Worm (Caenorhabditis elegans) whole organism, late embryonic: ENCODE results near the gene bli-2.

Experiments used
- C38D4.7 ChIP-seq: fragments of 200-800 bp; sonication (Bioruptor generic); optimal IDR thresholded peaks from 2 replicates; lab custom pipeline; 2018; ENCODE audit warnings: mild to moderate bottlenecking, missing genetic modification characterization, moderate library complexity, missing compliant biosample characterization
- K02D7.2 ChIP-seq: sonication (generic microtip); optimal IDR thresholded peaks from 2 replicates; lab custom pipeline; 2017; ENCODE audit warnings: mild to moderate bottlenecking, missing genetic modification characterization, missing compliant biosample characterization
- K09A11.1 ChIP-seq: sonication (generic microtip); optimal IDR thresholded peaks from 2 replicates; lab custom pipeline; 2017; ENCODE audit warnings: antibody characterized with exemption, mild to moderate bottlenecking, missing genetic modification characterization, missing compliant biosample characterization; ENCODE audit not compliant: insufficient read depth
- T23F11.4 ChIP-seq: fragments of 200-800 bp; sonication (Bioruptor generic); optimal IDR thresholded peaks from 2 replicates; lab custom pipeline; 2018; ENCODE audit warnings: mild to moderate bottlenecking, missing genetic modification characterization, missing compliant biosample characterization
- Y22D7AL.16 ChIP-seq: sonication (generic microtip); optimal IDR thresholded peaks from 2 replicates; lab custom pipeline; 2016; ENCODE audit warnings: missing genetic modification characterization, missing compliant biosample characterization
- ahr-1 ChIP-seq: sonication (generic microtip); optimal IDR thresholded peaks from 2 replicates; lab custom pipeline; 2016; ENCODE audit warnings: missing genetic modification characterization, missing compliant biosample characterization
- ama-1 ChIP-seq: fragments of 150-350 bp; optimal IDR thresholded peaks from 2 replicates; lab custom pipeline; 2014
- ceh-14 ChIP-seq: sonication (generic microtip); optimal IDR thresholded peaks from 2 replicates; lab custom pipeline; 2016; ENCODE audit warnings: missing genotype, missing genetic modification characterization, missing compliant biosample characterization
- ceh-18 ChIP-seq: sonication (generic microtip); optimal IDR thresholded peaks from 2 replicates; lab custom pipeline; 2016; ENCODE audit warnings: missing genetic modification characterization, missing compliant biosample characterization
- ceh-19 ChIP-seq: fragments of 200-800 bp; sonication (Bioruptor generic); optimal IDR thresholded peaks from 2 replicates; lab custom pipeline; 2018; ENCODE audit warnings: mild to moderate bottlenecking, missing genetic modification characterization, missing compliant biosample characterization
- ceh-2 ChIP-seq: sonication (generic microtip); optimal IDR thresholded peaks from 2 replicates; lab custom pipeline; 2016; ENCODE audit warnings: missing genotype, missing genetic modification characterization, missing compliant biosample characterization
- ceh-22 ChIP-seq: sonication (generic microtip); optimal IDR thresholded peaks from 2 replicates; lab custom pipeline; 2017; ENCODE audit warnings: missing biosample characterization, missing genetic modification characterization
- ceh-30 ChIP-seq: fragments of 150-350 bp; optimal IDR thresholded peaks from 2 replicates; lab custom pipeline; 2014; ENCODE audit warnings: missing biosample characterization, missing genetic modification characterization
- ceh-31 ChIP-seq: sonication (generic microtip); optimal IDR thresholded peaks from 2 replicates; lab custom pipeline; 2016; ENCODE audit warnings: missing genetic modification characterization, missing compliant biosample characterization
- ceh-34 ChIP-seq: sonication (generic microtip); optimal IDR thresholded peaks from 2 replicates; lab custom pipeline; 2016; ENCODE audit warnings: mild to moderate bottlenecking, missing genetic modification characterization, missing compliant biosample characterization
- ceh-45 ChIP-seq: fragments of 200-800 bp; sonication (Bioruptor generic); IDR thresholded peaks from 2 replicates; pipeline ENCODE4 v1.3.6; 2022; ENCODE audit warnings: missing genetic modification reagents, missing genetic modification characterization, missing compliant biosample characterization
- ceh-48 ChIP-seq: sonication (generic microtip); optimal IDR thresholded peaks from 2 replicates; lab custom pipeline; 2016; ENCODE audit warnings: missing genetic modification characterization, inconsistent platforms, missing compliant biosample characterization
- dve-1 ChIP-seq: sonication (generic microtip); optimal IDR thresholded peaks from 2 replicates; lab custom pipeline; 2017; ENCODE audit warnings: antibody characterized with exemption, mild to moderate bottlenecking, missing genetic modification characterization, missing compliant biosample characterization
- elt-4 ChIP-seq: sonication (generic microtip); optimal IDR thresholded peaks from 2 replicates; lab custom pipeline; 2016; ENCODE audit warnings: missing genetic modification characterization, missing compliant biosample characterization
- ets-4 ChIP-seq: sonication (generic microtip); optimal IDR thresholded peaks from 2 replicates; lab custom pipeline; 2016; ENCODE audit warnings: missing genetic modification characterization, missing compliant biosample characterization
- eyg-1 ChIP-seq: sonication (generic microtip); optimal IDR thresholded peaks from 2 replicates; lab custom pipeline; 2016; ENCODE audit warnings: missing genotype, missing genetic modification characterization, missing compliant biosample characterization
- gmeb-2 ChIP-seq: sonication (generic microtip); optimal IDR thresholded peaks from 2 replicates; lab custom pipeline; 2016; ENCODE audit warnings: missing genetic modification characterization, inconsistent platforms, missing compliant biosample characterization
- hlh-30 ChIP-seq: sonication (generic microtip); optimal IDR thresholded peaks from 2 replicates; lab custom pipeline; 2017; ENCODE audit warnings: antibody characterized with exemption, missing genetic modification characterization, missing compliant biosample characterization; ENCODE audit not compliant: insufficient read depth
- hlh-8 ChIP-seq: sonication (generic microtip); optimal IDR thresholded peaks from 2 replicates; lab custom pipeline; 2016; ENCODE audit warnings: missing genotype, missing genetic modification characterization, missing compliant biosample characterization
- lin-11 ChIP-seq: fragments of 200-800 bp; sonication (Bioruptor generic); optimal IDR thresholded peaks from 2 replicates; lab custom pipeline; 2018; ENCODE audit warnings: mild to moderate bottlenecking, missing genetic modification characterization, missing compliant biosample characterization
- madf-2 ChIP-seq: sonication (generic microtip); optimal IDR thresholded peaks from 2 replicates; lab custom pipeline; 2017; ENCODE audit warnings: missing genetic modification characterization, missing compliant biosample characterization
- npax-4 ChIP-seq: sonication (generic microtip); optimal IDR thresholded peaks from 2 replicates; lab custom pipeline; 2016; ENCODE audit warnings: missing genetic modification characterization, missing compliant biosample characterization
- odd-2 ChIP-seq: sonication (generic microtip); optimal IDR thresholded peaks from 2 replicates; lab custom pipeline; 2017; ENCODE audit warnings: antibody characterized with exemption, mild to moderate bottlenecking, missing genetic modification characterization, missing compliant biosample characterization
- pat-9 ChIP-seq: fragments of 200-800 bp; sonication (Bioruptor generic); optimal IDR thresholded peaks from 2 replicates; lab custom pipeline; 2018; ENCODE audit warnings: mild to moderate bottlenecking, missing genetic modification characterization, moderate library complexity, missing compliant biosample characterization
- pax-1 ChIP-seq: fragments of 150-350 bp; optimal IDR thresholded peaks from 2 replicates; lab custom pipeline; 2014; ENCODE audit warnings: missing biosample characterization, missing genetic modification characterization
- pqm-1 ChIP-seq: sonication (generic microtip); optimal IDR thresholded peaks from 2 replicates; lab custom pipeline; 2016; ENCODE audit warnings: missing genetic modification characterization, missing compliant biosample characterization
- sdc-2 ChIP-seq: sonication (generic microtip); optimal IDR thresholded peaks from 2 replicates; lab custom pipeline; 2016; ENCODE audit warnings: missing genotype, missing genetic modification characterization, missing compliant biosample characterization
- sox-2 ChIP-seq: fragments of 200-800 bp; sonication (Bioruptor generic); IDR thresholded peaks from 2 replicates; pipeline ENCODE4 v1.3.6; 2022; ENCODE audit warnings: missing genetic modification reagents, missing genetic modification characterization, missing compliant biosample characterization
- syd-9 ChIP-seq: sonication (generic microtip); optimal IDR thresholded peaks from 2 replicates; lab custom pipeline; 2016; ENCODE audit warnings: mild to moderate bottlenecking, missing genetic modification characterization, moderate library complexity, missing compliant biosample characterization
- unc-3 ChIP-seq, 2 experiments: fragments of 200-800 bp in 1 of 2; sonication (Bioruptor generic) in 1 of 2; sonication (generic microtip) in 1 of 2; conservative IDR thresholded peaks in 1 of 2; optimal IDR thresholded peaks in 1 of 2; 2 replicates each; pipeline versions ENCODE4 v1.3.6 to Lab custom; 2016 to 2022; ENCODE audit warnings: missing compliant biosample characterization in 2 of 2, missing genetic modification characterization in 2 of 2, missing genetic modification reagents in 1 of 2
- unc-42 ChIP-seq: sonication (generic microtip); optimal IDR thresholded peaks from 2 replicates; lab custom pipeline; 2016; ENCODE audit warnings: missing genotype, missing genetic modification characterization, missing compliant biosample characterization
- ztf-16 ChIP-seq: sonication (generic microtip); optimal IDR thresholded peaks from 2 replicates; lab custom pipeline; 2017; ENCODE audit warnings: missing genetic modification characterization, missing compliant biosample characterization

The bli-2 gene

ce11 chrII:5688959-5689358 is 36.7 kb upstream of the bli-2 start, which contains the start of gene C25H3.11:
TSS of gene C25H3.11 (minus strand) at chrII:5689040.
- TF ChIP-seq ceh-22 (tag; lab: Kevin White, UChicago) = no peak
- peak; percentile 55 for TF ChIP-seq hlh-30 (tag; lab: Kevin White, UChicago)
- TF ChIP-seq ceh-2 (tag; lab: Kevin White, UChicago) = peak; percentile 35
- no peak for TF ChIP-seq ceh-19 (GFP tag; lab: Kevin White, UChicago)
- TF ChIP-seq gmeb-2 (tag; lab: Kevin White, UChicago) = no peak
- TF ChIP-seq T23F11.4 = no peak
- TF ChIP-seq ceh-34 = no peak
- peak; percentile 5 for TF ChIP-seq ama-1 (lab: Kevin White, UChicago)
- TF ChIP-seq ceh-30 (tag; lab: Kevin White, UChicago) = no peak
- TF ChIP-seq hlh-8 = no peak
- no peak for TF ChIP-seq C38D4.7 (GFP tag; lab: Kevin White, UChicago)
- TF ChIP-seq ceh-31 (tag; lab: Kevin White, UChicago) = no peak

- TF ChIP-seq ceh-48 (tag; lab: Kevin White, UChicago) (no peak), ets-4 (tag; lab: Kevin White, UChicago) (no peak), pax-1 (tag; lab: Kevin White, UChicago) (no peak), ztf-16 (no peak), K09A11.1 (tag; lab: Kevin White, UChicago) (no peak), ceh-31 (tag; lab: Kevin White, UChicago) (no peak), sdc-2 (no peak), ahr-1 (tag; lab: Kevin White, UChicago) (no peak), eyg-1 (tag; lab: Kevin White, UChicago) (no peak), sox-2 (GFP tag; lab: Robert Waterston, UW) (no peak), K02D7.2 (tag; lab: Kevin White, UChicago) (no peak), unc-3 (GFP tag; conservative IDR thresholded peaks at IDR 0.05; lab: Robert Waterston, UW) (no peak), unc-3 (tag; optimal IDR thresholded peaks at IDR 0.05; lab: Kevin White, UChicago) (no peak), elt-4 (no peak)
These were observed 28.5 kb upstream of the bli-2 start, which contains the start of gene flp-27 for ce11 chrII:5680703-5681102. TSS of gene flp-27 (plus strand) at chrII:5681003.

ce11 chrII:5669580-5669979 is 17.3 kb upstream of the bli-2 start, which contains the start of gene C25H3.17:
TSS of gene C25H3.17 (minus strand) at chrII:5669680.
- TF ChIP-seq unc-42 (tag; lab: Kevin White, UChicago) = no peak
- TF ChIP-seq ama-1 (lab: Kevin White, UChicago) = no peak
- no peak for TF ChIP-seq npax-4 (tag; lab: Kevin White, UChicago)
- no peak for TF ChIP-seq ceh-18
- TF ChIP-seq eyg-1 (tag; lab: Kevin White, UChicago) = no peak
- no peak for TF ChIP-seq Y22D7AL.16
- TF ChIP-seq odd-2 (tag; lab: Kevin White, UChicago) = no peak
- no peak for TF ChIP-seq pqm-1 (tag; lab: Kevin White, UChicago)
- no peak for TF ChIP-seq ceh-14 (tag; lab: Kevin White, UChicago)
- no peak for TF ChIP-seq pat-9
- TF ChIP-seq C38D4.7 (GFP tag; lab: Kevin White, UChicago) = no peak
- no peak for TF ChIP-seq lin-11 (tag; lab: Kevin White, UChicago)
- TF ChIP-seq ceh-45 = no peak
- no peak for TF ChIP-seq syd-9 (tag; lab: Kevin White, UChicago)

- TF ChIP-seq Y22D7AL.16 = no peak
- TF ChIP-seq syd-9 (tag; lab: Kevin White, UChicago) = no peak
- no peak for TF ChIP-seq gmeb-2 (tag; lab: Kevin White, UChicago)
- TF ChIP-seq ceh-31 (tag; lab: Kevin White, UChicago) = no peak
- TF ChIP-seq K09A11.1 (tag; lab: Kevin White, UChicago) = no peak
- TF ChIP-seq dve-1 = no peak
- no peak for TF ChIP-seq pax-1 (tag; lab: Kevin White, UChicago)
- no peak for TF ChIP-seq madf-2
- TF ChIP-seq ztf-16 = no peak
These were observed 16.6 kb upstream of the bli-2 start, which contains the start of gene C25H3.7 for ce11 chrII:5668830-5669229. TSS of gene C25H3.7 (minus strand) at chrII:5668930.
